Fruit fly (Drosophila melanogaster) whole organism, wandering third instar larva: ENCODE results near the gene Gr22d.

Experiments
- CG32264 ChIP-seq: fragments of 200-800 bp; sonication (Bioruptor generic); optimal IDR thresholded peaks from 2 replicates; lab custom pipeline; 2016; ENCODE audit warnings: missing biosample characterization, missing genetic modification characterization
- HLH106 ChIP-seq: fragments of 200-800 bp; optimal IDR thresholded peaks from 3 replicates; lab custom pipeline; 2019; ENCODE audit warnings: missing biosample characterization, mild to moderate bottlenecking, missing genetic modification characterization, moderate library complexity
- Hr78 ChIP-seq: fragments of >200 bp; optimal IDR thresholded peaks from 2 replicates; lab custom pipeline; 2017; ENCODE audit warnings: missing biosample characterization, missing genetic modification characterization
- OdsH ChIP-seq: fragments of 200-800 bp; sonication (Bioruptor generic); optimal IDR thresholded peaks from 2 replicates; lab custom pipeline; 2016; ENCODE audit warnings: missing biosample characterization, mild to moderate bottlenecking, missing genetic modification characterization
- Rel ChIP-seq, 2 experiments: fragments of 200-800 bp; sonication (Bioruptor generic) in 1 of 2; optimal IDR thresholded peaks; 2 replicates in 1 of 2; 3 replicates in 1 of 2; lab custom pipeline; 2016 to 2019; ENCODE audit warnings: mild to moderate bottlenecking in 2 of 2, missing biosample characterization in 2 of 2, missing genetic modification characterization in 2 of 2, moderate library complexity in 1 of 2
- foxo ChIP-seq, 2 experiments: fragments of 200-800 bp; sonication (Bioruptor generic); optimal IDR thresholded peaks; 2 replicates in 1 of 2; 3 replicates in 1 of 2; lab custom pipeline; 2016 to 2017; ENCODE audit warnings: missing biosample characterization in 2 of 2, missing genetic modification characterization in 2 of 2
- h ChIP-seq: fragments of 200-800 bp; sonication (Bioruptor generic); optimal IDR thresholded peaks from 3 replicates; lab custom pipeline; 2016; ENCODE audit warnings: missing biosample characterization, mild to moderate bottlenecking, missing genetic modification characterization
- lola ChIP-seq: fragments of >200 bp; optimal IDR thresholded peaks from 2 replicates; lab custom pipeline; 2017; ENCODE audit warnings: missing biosample characterization, missing genetic modification characterization

DNA sequence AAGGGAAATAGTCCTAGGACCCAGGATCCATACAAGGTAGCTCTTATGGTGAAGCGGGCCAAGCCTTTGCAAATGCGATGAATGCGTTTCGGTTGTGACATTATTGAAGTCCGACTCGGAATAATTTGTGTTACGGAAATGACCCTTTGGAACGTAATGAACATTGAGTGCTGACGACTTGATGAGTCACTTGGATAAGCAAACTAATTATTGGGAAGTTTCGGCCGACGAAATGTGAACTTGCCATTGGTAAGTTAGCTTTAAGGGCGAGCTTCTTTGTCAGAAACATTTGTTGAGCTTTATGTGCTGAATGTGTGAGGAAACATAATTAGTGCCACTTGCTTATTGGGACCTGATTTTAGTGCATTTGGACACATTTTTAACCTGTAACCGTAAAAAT is 4.7 kb upstream of the Gr22d start, which contains the start of gene Gr22a:
- TF ChIP-seq Hr78 (GFP tag; lab: Kevin White, UChicago): no peak
- TF ChIP-seq foxo (GFP tag; optimal IDR thresholded peaks at IDR 0.05; lab: Kevin White, UChicago): no peak
- no peak for TF ChIP-seq lola (GFP tag; lab: Kevin White, UChicago)
- no peak for TF ChIP-seq CG32264 (GFP tag; lab: Kevin White, UChicago)
- TF ChIP-seq HLH106 (tag; lab: Kevin White, UChicago): no peak
- TF ChIP-seq OdsH: no peak
- no peak for TF ChIP-seq h (GFP tag; lab: Kevin White, UChicago)
- no peak for TF ChIP-seq Rel (GFP tag; optimal IDR thresholded peaks at IDR 0.05; lab: Kevin White, UChicago)
- TF ChIP-seq Rel (tag; optimal IDR thresholded peaks at IDR 0.05; lab: Kevin White, UChicago): no peak
